Worm (Caenorhabditis elegans) whole organism, late embryonic: ENCODE results near the gene R12B2.3.

Source experiments
- C08G9.2 ChIP-seq: sonication (generic microtip); optimal IDR thresholded peaks from 2 replicates; lab custom pipeline; 2016; ENCODE audit warnings: mild to moderate bottlenecking, missing genetic modification characterization, moderate library complexity, missing compliant biosample characterization
- C38D4.7 ChIP-seq: fragments of 200-800 bp; sonication (Bioruptor generic); optimal IDR thresholded peaks from 2 replicates; lab custom pipeline; 2018; ENCODE audit warnings: mild to moderate bottlenecking, missing genetic modification characterization, moderate library complexity, missing compliant biosample characterization
- Y22D7AL.16 ChIP-seq: sonication (generic microtip); optimal IDR thresholded peaks from 2 replicates; lab custom pipeline; 2016; ENCODE audit warnings: missing genetic modification characterization, missing compliant biosample characterization
- ceh-14 ChIP-seq: sonication (generic microtip); optimal IDR thresholded peaks from 2 replicates; lab custom pipeline; 2016; ENCODE audit warnings: missing genotype, missing genetic modification characterization, missing compliant biosample characterization
- ceh-18 ChIP-seq: sonication (generic microtip); optimal IDR thresholded peaks from 2 replicates; lab custom pipeline; 2016; ENCODE audit warnings: missing genetic modification characterization, missing compliant biosample characterization
- ceh-2 ChIP-seq: sonication (generic microtip); optimal IDR thresholded peaks from 2 replicates; lab custom pipeline; 2016; ENCODE audit warnings: missing genotype, missing genetic modification characterization, missing compliant biosample characterization
- ceh-30 ChIP-seq: fragments of 150-350 bp; optimal IDR thresholded peaks from 2 replicates; lab custom pipeline; 2014; ENCODE audit warnings: missing biosample characterization, missing genetic modification characterization
- ceh-31 ChIP-seq: sonication (generic microtip); optimal IDR thresholded peaks from 2 replicates; lab custom pipeline; 2016; ENCODE audit warnings: missing genetic modification characterization, missing compliant biosample characterization
- ceh-34 ChIP-seq: sonication (generic microtip); optimal IDR thresholded peaks from 2 replicates; lab custom pipeline; 2016; ENCODE audit warnings: mild to moderate bottlenecking, missing genetic modification characterization, missing compliant biosample characterization
- ceh-48 ChIP-seq: sonication (generic microtip); optimal IDR thresholded peaks from 2 replicates; lab custom pipeline; 2016; ENCODE audit warnings: missing genetic modification characterization, inconsistent platforms, missing compliant biosample characterization
- dve-1 ChIP-seq: sonication (generic microtip); optimal IDR thresholded peaks from 2 replicates; lab custom pipeline; 2017; ENCODE audit warnings: antibody characterized with exemption, mild to moderate bottlenecking, missing genetic modification characterization, missing compliant biosample characterization
- elt-2 ChIP-seq: sonication (generic microtip); optimal IDR thresholded peaks from 2 replicates; lab custom pipeline; 2016; ENCODE audit warnings: missing genetic modification reagents, missing genetic modification characterization, missing compliant biosample characterization
- ets-4 ChIP-seq: sonication (generic microtip); optimal IDR thresholded peaks from 2 replicates; lab custom pipeline; 2016; ENCODE audit warnings: missing genetic modification characterization, missing compliant biosample characterization
- fax-1 ChIP-seq: sonication (generic microtip); optimal IDR thresholded peaks from 2 replicates; lab custom pipeline; 2016; ENCODE audit warnings: missing genotype, missing genetic modification characterization, missing compliant biosample characterization
- hlh-13 ChIP-seq: fragments of 200-800 bp; sonication (Bioruptor generic); optimal IDR thresholded peaks from 2 replicates; lab custom pipeline; 2018; ENCODE audit warnings: mild to moderate bottlenecking, missing genetic modification characterization, missing compliant biosample characterization
- hlh-8 ChIP-seq: sonication (generic microtip); optimal IDR thresholded peaks from 2 replicates; lab custom pipeline; 2016; ENCODE audit warnings: missing genotype, missing genetic modification characterization, missing compliant biosample characterization
- madf-2 ChIP-seq: sonication (generic microtip); optimal IDR thresholded peaks from 2 replicates; lab custom pipeline; 2017; ENCODE audit warnings: missing genetic modification characterization, missing compliant biosample characterization
- mec-3 ChIP-seq: sonication (generic microtip); optimal IDR thresholded peaks from 2 replicates; lab custom pipeline; 2016; ENCODE audit warnings: borderline replicate concordance, missing genetic modification characterization, missing compliant biosample characterization
- nfya-1 ChIP-seq: sonication (generic microtip); optimal IDR thresholded peaks from 2 replicates; lab custom pipeline; 2017; ENCODE audit warnings: missing genetic modification characterization, mild to moderate bottlenecking, missing compliant biosample characterization, antibody characterized with exemption, moderate library complexity
- nhr-232 ChIP-seq: sonication (generic microtip); optimal IDR thresholded peaks from 2 replicates; lab custom pipeline; 2016; ENCODE audit warnings: missing genetic modification characterization, missing compliant biosample characterization
- pag-3 ChIP-seq: sonication (generic microtip); optimal IDR thresholded peaks from 2 replicates; lab custom pipeline; 2016; ENCODE audit warnings: missing compliant biosample characterization, missing genetic modification characterization, borderline replicate concordance
- pax-1 ChIP-seq: fragments of 150-350 bp; optimal IDR thresholded peaks from 2 replicates; lab custom pipeline; 2014; ENCODE audit warnings: missing biosample characterization, missing genetic modification characterization
- pros-1 ChIP-seq: fragments of 150-350 bp; optimal IDR thresholded peaks from 2 replicates; lab custom pipeline; 2014; ENCODE audit warnings: missing biosample characterization, missing genetic modification reagents, missing genetic modification characterization
- ref-2 ChIP-seq: sonication (generic microtip); optimal IDR thresholded peaks from 2 replicates; lab custom pipeline; 2016; ENCODE audit warnings: missing genetic modification characterization, missing compliant biosample characterization
- rnt-1 ChIP-seq: sonication (generic microtip); optimal IDR thresholded peaks from 2 replicates; lab custom pipeline; 2016; ENCODE audit warnings: missing genetic modification characterization, missing compliant biosample characterization
- sdc-2 ChIP-seq: sonication (generic microtip); optimal IDR thresholded peaks from 2 replicates; lab custom pipeline; 2016; ENCODE audit warnings: missing genotype, missing genetic modification characterization, missing compliant biosample characterization
- sox-4 ChIP-seq: sonication (generic microtip); optimal IDR thresholded peaks from 2 replicates; lab custom pipeline; 2017; ENCODE audit warnings: mild to moderate bottlenecking, missing genetic modification characterization, inconsistent platforms, missing compliant biosample characterization
- tbx-7 ChIP-seq: sonication (generic microtip); optimal IDR thresholded peaks from 2 replicates; lab custom pipeline; 2016; ENCODE audit warnings: missing genotype, missing genetic modification characterization, missing compliant biosample characterization
- unc-3 ChIP-seq, 2 experiments: fragments of 200-800 bp in 1 of 2; sonication (Bioruptor generic) in 1 of 2; sonication (generic microtip) in 1 of 2; conservative IDR thresholded peaks in 1 of 2; optimal IDR thresholded peaks in 1 of 2; 2 replicates each; pipeline versions ENCODE4 v1.3.6 to Lab custom; 2016 to 2022; ENCODE audit warnings: missing compliant biosample characterization in 2 of 2, missing genetic modification characterization in 2 of 2, missing genetic modification reagents in 1 of 2
- unc-42 ChIP-seq: sonication (generic microtip); optimal IDR thresholded peaks from 2 replicates; lab custom pipeline; 2016; ENCODE audit warnings: missing genotype, missing genetic modification characterization, missing compliant biosample characterization
- unc-55 ChIP-seq: sonication (generic microtip); optimal IDR thresholded peaks from 2 replicates; lab custom pipeline; 2017; ENCODE audit warnings: missing biosample characterization, missing genetic modification reagents, missing genetic modification characterization
- zip-5 ChIP-seq: sonication (generic microtip); optimal IDR thresholded peaks from 2 replicates; lab custom pipeline; 2016; ENCODE audit warnings: missing genetic modification characterization, missing compliant biosample characterization

Gene R12B2.3

DNA sequence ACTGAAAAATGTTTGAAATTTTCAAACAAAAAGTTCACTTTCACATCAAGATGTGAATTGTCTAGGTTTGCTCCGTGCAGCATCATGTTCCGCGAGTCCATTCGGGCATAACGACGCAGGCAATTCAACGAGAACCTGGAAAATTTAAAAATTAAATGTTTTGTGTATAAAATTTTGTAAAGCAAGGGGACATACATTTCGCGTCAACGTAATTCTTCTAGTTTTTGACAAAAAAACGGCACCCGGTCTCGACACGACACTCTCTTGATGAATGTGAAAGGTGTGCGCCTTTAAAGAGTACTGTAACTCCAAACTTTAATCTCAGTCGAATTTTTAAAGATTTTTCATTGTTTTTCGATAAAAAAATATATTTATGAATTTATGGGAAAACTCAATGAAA lies 28.7 kb downstream of the R12B2.3 start, which contains the start of gene R12B2.6:
Gene R12B2.6, minus strand, starts transcription at position 101 of the 400 bp plus-strand sequence.
- TF ChIP-seq ceh-2 (tag; lab: Kevin White, UChicago) = no peak
- TF ChIP-seq fax-1 (tag; lab: Kevin White, UChicago) = no peak
- no peak for TF ChIP-seq madf-2 (tag; lab: Kevin White, UChicago)
- no peak for TF ChIP-seq sdc-2
- no peak for TF ChIP-seq pag-3
- TF ChIP-seq ets-4 = no peak
- TF ChIP-seq ceh-30 (tag; lab: Kevin White, UChicago) = no peak

DNA sequence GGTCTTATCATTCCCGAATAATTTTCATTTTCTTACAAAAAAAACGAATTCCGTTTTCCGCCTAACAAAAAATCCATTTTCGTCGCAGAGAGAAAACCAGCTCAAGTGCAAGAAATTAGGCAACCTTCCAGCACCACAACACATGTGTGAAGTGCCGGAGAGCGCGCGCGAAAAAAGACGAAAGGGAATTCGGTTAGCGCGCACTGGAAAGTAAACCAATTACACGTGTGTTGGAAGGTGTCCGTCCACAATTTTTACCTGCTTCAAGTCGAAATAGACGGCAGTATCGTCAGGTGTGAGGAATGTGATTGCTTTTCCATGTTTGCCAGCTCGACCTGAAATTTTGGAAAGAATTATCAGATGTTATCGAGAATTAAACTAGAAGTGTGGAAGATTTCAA lies 29.3 kb downstream of the R12B2.3 start:
- no peak for TF ChIP-seq dve-1 (tag; lab: Kevin White, UChicago)
- peak; percentile 61 for TF ChIP-seq unc-42 (tag; lab: Kevin White, UChicago)

DNA sequence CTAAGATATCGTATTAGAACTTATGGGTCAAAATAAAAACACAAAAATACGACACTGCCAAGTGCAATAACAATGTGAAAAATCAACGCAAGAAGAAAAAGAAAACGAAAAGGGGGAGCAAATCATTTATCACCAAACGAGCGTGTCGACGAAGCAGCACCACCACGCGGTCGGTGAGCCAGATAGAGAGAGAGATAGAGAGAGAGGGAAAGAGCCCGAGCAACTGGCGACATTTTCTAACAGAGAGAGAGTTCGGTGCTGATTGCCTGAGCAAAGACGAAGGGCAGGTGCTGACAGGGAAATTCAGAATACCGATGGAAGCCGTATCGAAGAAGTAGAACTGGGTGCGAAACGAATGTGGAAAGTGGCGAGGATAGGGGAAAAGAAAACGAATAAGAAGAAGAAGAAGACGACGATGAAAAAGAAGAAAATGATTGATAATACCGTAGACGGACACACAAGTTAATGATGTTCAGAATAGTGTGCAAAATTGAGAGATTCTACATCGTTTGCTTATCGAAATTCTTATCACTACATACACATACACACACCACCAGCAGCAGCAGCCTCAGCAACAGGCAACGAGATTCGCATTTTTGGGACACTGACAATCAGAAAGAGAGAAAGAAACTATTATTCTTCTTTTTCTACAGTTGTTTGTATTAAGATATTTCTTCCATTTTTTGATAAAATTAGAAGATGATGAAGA lies 29.9 kb downstream of the R12B2.3 start:
- peak; percentile 46 for TF ChIP-seq C08G9.2
- TF ChIP-seq sox-4 (tag; lab: Kevin White, UChicago) = no peak
- no peak for TF ChIP-seq mec-3
- TF ChIP-seq ceh-48 (tag; lab: Kevin White, UChicago) = no peak
- TF ChIP-seq pax-1 (tag; lab: Kevin White, UChicago) = no peak
- TF ChIP-seq ceh-18 (tag; lab: Kevin White, UChicago) = peak; percentile 63
- no peak for TF ChIP-seq hlh-13 (GFP tag; lab: Kevin White, UChicago)
- TF ChIP-seq ceh-14 (tag; lab: Kevin White, UChicago) = no peak
- TF ChIP-seq rnt-1 (tag; lab: Kevin White, UChicago) = peak; percentile 49
- no peak for TF ChIP-seq madf-2 (tag; lab: Kevin White, UChicago)
- no peak for TF ChIP-seq hlh-8
- peak; percentile 23 for TF ChIP-seq ceh-34 (tag; lab: Kevin White, UChicago)
- no peak for TF ChIP-seq sdc-2
- TF ChIP-seq elt-2 (tag; lab: Kevin White, UChicago) = peak; percentile 89
- TF ChIP-seq ets-4 = peak; percentile 26
- no peak for TF ChIP-seq unc-55 (GFP tag; lab: Kevin White, UChicago)
- no peak for TF ChIP-seq unc-42 (tag; lab: Kevin White, UChicago)
- no peak for TF ChIP-seq pros-1 (tag; lab: Kevin White, UChicago)
- TF ChIP-seq nhr-232 (tag; lab: Kevin White, UChicago) = no peak

DNA sequence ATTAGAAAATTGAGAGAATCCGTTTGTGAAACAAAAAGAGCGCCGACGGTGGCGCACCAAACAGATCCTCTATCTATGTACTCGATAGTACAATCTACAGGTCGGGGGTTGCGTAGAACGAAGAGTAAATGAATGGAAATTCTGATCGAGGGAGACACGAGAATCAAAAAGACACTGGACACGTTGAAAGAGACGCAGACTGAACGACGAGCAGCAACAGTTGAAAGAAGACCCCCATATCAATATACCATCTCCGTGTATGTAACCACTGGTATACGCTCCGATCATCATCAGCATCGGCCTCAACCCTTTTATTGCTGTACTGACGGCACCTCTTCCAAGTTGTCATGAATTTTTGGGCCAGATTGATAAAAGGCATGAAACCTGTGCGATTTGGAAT lies 30.9 kb downstream of the R12B2.3 start:
- TF ChIP-seq ceh-31 (tag; lab: Kevin White, UChicago) = no peak

DNA sequence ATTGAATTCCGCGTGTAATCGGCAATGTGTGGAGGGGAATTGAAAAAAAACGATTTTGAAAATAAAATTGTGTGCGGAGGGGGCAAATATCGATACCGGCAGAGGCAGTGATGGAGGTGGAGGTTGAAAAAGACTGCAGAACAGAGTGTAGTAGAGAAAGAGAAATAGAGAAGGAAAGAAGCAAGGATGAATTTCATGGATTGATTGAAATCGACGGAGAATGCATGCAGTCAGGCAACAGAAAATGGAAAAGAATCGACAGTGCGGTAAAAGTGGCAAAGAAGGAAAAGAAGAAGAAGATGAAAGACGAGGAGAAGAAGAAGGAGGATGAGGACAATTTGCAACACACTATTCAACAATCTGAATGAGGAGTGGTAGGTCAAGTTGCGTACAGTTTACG lies 31.4 kb downstream of the R12B2.3 start, which contains the start of gene W04D12.1:
Gene W04D12.1, plus strand, starts transcription at position 111 of the 400 bp plus-strand sequence.
- peak; percentile 7 for TF ChIP-seq sdc-2
- no peak for TF ChIP-seq ets-4
- TF ChIP-seq ref-2 (tag; lab: Kevin White, UChicago) = no peak
- no peak for TF ChIP-seq unc-3 (GFP tag; conservative IDR thresholded peaks at IDR 0.05; lab: Robert Waterston, UW)
- no peak for TF ChIP-seq unc-3 (tag; optimal IDR thresholded peaks at IDR 0.05; lab: Kevin White, UChicago)
- TF ChIP-seq nfya-1 (tag; lab: Kevin White, UChicago) = peak; percentile 4
- peak; percentile 18 for TF ChIP-seq C38D4.7 (GFP tag; lab: Kevin White, UChicago)
- no peak for TF ChIP-seq zip-5 (tag; lab: Kevin White, UChicago)
- no peak for TF ChIP-seq ceh-34 (tag; lab: Kevin White, UChicago)
- TF ChIP-seq tbx-7 (tag; lab: Kevin White, UChicago) = no peak
- no peak for TF ChIP-seq Y22D7AL.16
